Worm (Caenorhabditis elegans) whole organism, late embryonic: ENCODE data around the gene C40A11.8.

Experiments used
- C08G9.2 ChIP-seq: sonication (generic microtip); optimal IDR thresholded peaks from 2 replicates; lab custom pipeline; 2016; ENCODE audit warnings: mild to moderate bottlenecking, missing genetic modification characterization, moderate library complexity, missing compliant biosample characterization
- F13H6.1 ChIP-seq: sonication (generic microtip); optimal IDR thresholded peaks from 2 replicates; lab custom pipeline; 2016; ENCODE audit warnings: missing genetic modification characterization, missing compliant biosample characterization
- Y22D7AL.16 ChIP-seq: sonication (generic microtip); optimal IDR thresholded peaks from 2 replicates; lab custom pipeline; 2016; ENCODE audit warnings: missing genetic modification characterization, missing compliant biosample characterization
- ahr-1 ChIP-seq: sonication (generic microtip); optimal IDR thresholded peaks from 2 replicates; lab custom pipeline; 2016; ENCODE audit warnings: missing genetic modification characterization, missing compliant biosample characterization
- ceh-18 ChIP-seq: sonication (generic microtip); optimal IDR thresholded peaks from 2 replicates; lab custom pipeline; 2016; ENCODE audit warnings: missing genetic modification characterization, missing compliant biosample characterization
- ceh-31 ChIP-seq: sonication (generic microtip); optimal IDR thresholded peaks from 2 replicates; lab custom pipeline; 2016; ENCODE audit warnings: missing genetic modification characterization, missing compliant biosample characterization
- ceh-45 ChIP-seq: fragments of 200-800 bp; sonication (Bioruptor generic); IDR thresholded peaks from 2 replicates; pipeline ENCODE4 v1.3.6; 2022; ENCODE audit warnings: missing genetic modification reagents, missing genetic modification characterization, missing compliant biosample characterization
- ceh-6 ChIP-seq: fragments of 200-800 bp; sonication (Bioruptor generic); optimal IDR thresholded peaks from 2 replicates; lab custom pipeline; 2018; ENCODE audit warnings: mild to moderate bottlenecking, missing genetic modification characterization, missing compliant biosample characterization
- ceh-9 ChIP-seq: sonication (generic microtip); optimal IDR thresholded peaks from 2 replicates; lab custom pipeline; 2016; ENCODE audit warnings: mild to moderate bottlenecking, missing genetic modification characterization, inconsistent platforms, missing compliant biosample characterization
- che-1 ChIP-seq: sonication (generic microtip); optimal IDR thresholded peaks from 2 replicates; lab custom pipeline; 2016; ENCODE audit warnings: mild to moderate bottlenecking, missing genetic modification characterization, missing compliant biosample characterization
- dmd-4 ChIP-seq: sonication (generic microtip); optimal IDR thresholded peaks from 2 replicates; lab custom pipeline; 2016; ENCODE audit warnings: borderline replicate concordance, missing genetic modification characterization, missing compliant biosample characterization
- dve-1 ChIP-seq: sonication (generic microtip); optimal IDR thresholded peaks from 2 replicates; lab custom pipeline; 2017; ENCODE audit warnings: antibody characterized with exemption, mild to moderate bottlenecking, missing genetic modification characterization, missing compliant biosample characterization
- elt-2 ChIP-seq: sonication (generic microtip); optimal IDR thresholded peaks from 2 replicates; lab custom pipeline; 2016; ENCODE audit warnings: missing genetic modification reagents, missing genetic modification characterization, missing compliant biosample characterization
- ets-4 ChIP-seq: sonication (generic microtip); optimal IDR thresholded peaks from 2 replicates; lab custom pipeline; 2016; ENCODE audit warnings: missing genetic modification characterization, missing compliant biosample characterization
- fax-1 ChIP-seq: sonication (generic microtip); optimal IDR thresholded peaks from 2 replicates; lab custom pipeline; 2016; ENCODE audit warnings: missing genotype, missing genetic modification characterization, missing compliant biosample characterization
- fkh-6 ChIP-seq: sonication (generic microtip); optimal IDR thresholded peaks from 2 replicates; lab custom pipeline; 2016; ENCODE audit warnings: missing genetic modification characterization, missing compliant biosample characterization
- gmeb-2 ChIP-seq: sonication (generic microtip); optimal IDR thresholded peaks from 2 replicates; lab custom pipeline; 2016; ENCODE audit warnings: missing genetic modification characterization, inconsistent platforms, missing compliant biosample characterization
- hlh-13 ChIP-seq: fragments of 200-800 bp; sonication (Bioruptor generic); optimal IDR thresholded peaks from 2 replicates; lab custom pipeline; 2018; ENCODE audit warnings: mild to moderate bottlenecking, missing genetic modification characterization, missing compliant biosample characterization
- hlh-6 ChIP-seq: sonication (generic microtip); optimal IDR thresholded peaks from 2 replicates; lab custom pipeline; 2016; ENCODE audit warnings: missing genotype, missing genetic modification characterization, missing compliant biosample characterization
- nhr-11 ChIP-seq: fragments of 150-350 bp; optimal IDR thresholded peaks from 2 replicates; lab custom pipeline; 2014; ENCODE audit warnings: missing biosample characterization, missing genetic modification characterization
- odd-2 ChIP-seq: sonication (generic microtip); optimal IDR thresholded peaks from 2 replicates; lab custom pipeline; 2017; ENCODE audit warnings: antibody characterized with exemption, mild to moderate bottlenecking, missing genetic modification characterization, missing compliant biosample characterization
- pag-3 ChIP-seq: sonication (generic microtip); optimal IDR thresholded peaks from 2 replicates; lab custom pipeline; 2016; ENCODE audit warnings: missing compliant biosample characterization, missing genetic modification characterization, borderline replicate concordance
- pat-9 ChIP-seq: fragments of 200-800 bp; sonication (Bioruptor generic); optimal IDR thresholded peaks from 2 replicates; lab custom pipeline; 2018; ENCODE audit warnings: mild to moderate bottlenecking, missing genetic modification characterization, moderate library complexity, missing compliant biosample characterization
- pax-1 ChIP-seq: fragments of 150-350 bp; optimal IDR thresholded peaks from 2 replicates; lab custom pipeline; 2014; ENCODE audit warnings: missing biosample characterization, missing genetic modification characterization
- pha-2 ChIP-seq: sonication (generic microtip); optimal IDR thresholded peaks from 2 replicates; lab custom pipeline; 2017; ENCODE audit warnings: mild to moderate bottlenecking, missing genetic modification characterization, missing compliant biosample characterization
- pha-4 ChIP-seq: fragments of 150-350 bp; optimal IDR thresholded peaks from 2 replicates; lab custom pipeline; 2018; ENCODE audit warnings: missing biosample characterization, missing genetic modification reagents, missing genetic modification characterization
- pqm-1 ChIP-seq: sonication (generic microtip); optimal IDR thresholded peaks from 2 replicates; lab custom pipeline; 2016; ENCODE audit warnings: missing genetic modification characterization, missing compliant biosample characterization
- pros-1 ChIP-seq: fragments of 150-350 bp; optimal IDR thresholded peaks from 2 replicates; lab custom pipeline; 2014; ENCODE audit warnings: missing biosample characterization, missing genetic modification reagents, missing genetic modification characterization
- sox-4 ChIP-seq: sonication (generic microtip); optimal IDR thresholded peaks from 2 replicates; lab custom pipeline; 2017; ENCODE audit warnings: mild to moderate bottlenecking, missing genetic modification characterization, inconsistent platforms, missing compliant biosample characterization
- syd-9 ChIP-seq: sonication (generic microtip); optimal IDR thresholded peaks from 2 replicates; lab custom pipeline; 2016; ENCODE audit warnings: mild to moderate bottlenecking, missing genetic modification characterization, moderate library complexity, missing compliant biosample characterization
- tbx-2 ChIP-seq: sonication (generic microtip); optimal IDR thresholded peaks from 2 replicates; lab custom pipeline; 2016; ENCODE audit warnings: missing genetic modification characterization, missing compliant biosample characterization
- tbx-7 ChIP-seq: sonication (generic microtip); optimal IDR thresholded peaks from 2 replicates; lab custom pipeline; 2016; ENCODE audit warnings: missing genotype, missing genetic modification characterization, missing compliant biosample characterization
- ttx-3 ChIP-seq: sonication (generic microtip); optimal IDR thresholded peaks from 2 replicates; lab custom pipeline; 2016; ENCODE audit warnings: missing genetic modification reagents, missing genetic modification characterization, missing compliant biosample characterization
- unc-3 ChIP-seq, 2 experiments: fragments of 200-800 bp in 1 of 2; sonication (Bioruptor generic) in 1 of 2; sonication (generic microtip) in 1 of 2; conservative IDR thresholded peaks in 1 of 2; optimal IDR thresholded peaks in 1 of 2; 2 replicates each; pipeline versions ENCODE4 v1.3.6 to Lab custom; 2016 to 2022; ENCODE audit warnings: missing compliant biosample characterization in 2 of 2, missing genetic modification characterization in 2 of 2, missing genetic modification reagents in 1 of 2
- unc-86 ChIP-seq: sonication (generic microtip); optimal IDR thresholded peaks from 2 replicates; lab custom pipeline; 2016; ENCODE audit warnings: missing genetic modification characterization, missing compliant biosample characterization
- zip-5 ChIP-seq: sonication (generic microtip); optimal IDR thresholded peaks from 2 replicates; lab custom pipeline; 2016; ENCODE audit warnings: missing genetic modification characterization, missing compliant biosample characterization
- ztf-16 ChIP-seq: sonication (generic microtip); optimal IDR thresholded peaks from 2 replicates; lab custom pipeline; 2017; ENCODE audit warnings: missing genetic modification characterization, missing compliant biosample characterization

Gene C40A11.8

ce11 chrII:2186329-2186728 lies 35.6 kb upstream of the C40A11.8 start, which contains the start of gene gba-2:
gba-2 (minus strand) TSS chrII:2186434.
- TF ChIP-seq hlh-13 (GFP tag; lab: Kevin White, UChicago) (no peak), unc-3 (GFP tag; conservative IDR thresholded peaks at IDR 0.05; lab: Robert Waterston, UW) (no peak), unc-3 (tag; optimal IDR thresholded peaks at IDR 0.05; lab: Kevin White, UChicago) (no peak), fax-1 (tag; lab: Kevin White, UChicago) (no peak), pat-9 (tag; lab: Kevin White, UChicago) (no peak), ztf-16 (tag; lab: Kevin White, UChicago) (no peak), hlh-6 (tag; lab: Kevin White, UChicago) (no peak), syd-9 (tag; lab: Kevin White, UChicago) (no peak), fkh-6 (no peak), unc-86 (tag; lab: Kevin White, UChicago) (no peak), ceh-45 (GFP tag; lab: Robert Waterston, UW) (no peak), ceh-31 (tag; lab: Kevin White, UChicago) (no peak), gmeb-2 (tag; lab: Kevin White, UChicago) (no peak), F13H6.1 (tag; lab: Kevin White, UChicago) (no peak), che-1 (tag; lab: Kevin White, UChicago) (no peak), pros-1 (tag; lab: Kevin White, UChicago) (no peak)

- TF ChIP-seq odd-2 (tag; lab: Kevin White, UChicago) (no peak), fax-1 (tag; lab: Kevin White, UChicago) (no peak), pqm-1 (no peak), pax-1 (tag; lab: Kevin White, UChicago) (no peak), ceh-9 (tag; lab: Kevin White, UChicago) (no peak), ceh-18 (tag; lab: Kevin White, UChicago) (no peak), ceh-6 (GFP tag; lab: Kevin White, UChicago) (no peak), ttx-3 (tag; lab: Kevin White, UChicago) (no peak)
Measured at ce11 chrII:2177735-2178134, 27.0 kb upstream of the C40A11.8 start.

- TF ChIP-seq pqm-1 (no peak), elt-2 (tag; lab: Kevin White, UChicago) (peak; percentile 23)
Measured at ce11 chrII:2176688-2177087, 26.0 kb upstream of the C40A11.8 start, which contains the start of gene gba-1. gba-1 (plus strand) TSS chrII:2176741.

- TF ChIP-seq pax-1 (tag; lab: Kevin White, UChicago), result no peak
- TF ChIP-seq nhr-11 (tag; lab: Kevin White, UChicago), result no peak
- no peak for TF ChIP-seq pha-4
- TF ChIP-seq elt-2 (tag; lab: Kevin White, UChicago), result no peak
- TF ChIP-seq gmeb-2 (tag; lab: Kevin White, UChicago), result no peak
- TF ChIP-seq tbx-7, result no peak
- no peak for TF ChIP-seq dve-1
- no peak for TF ChIP-seq pag-3 (tag; lab: Kevin White, UChicago)
- no peak for TF ChIP-seq sox-4 (tag; lab: Kevin White, UChicago)
- TF ChIP-seq ets-4 (tag; lab: Kevin White, UChicago), result no peak
- no peak for TF ChIP-seq pha-2 (tag; lab: Kevin White, UChicago)
- no peak for TF ChIP-seq C08G9.2 (tag; lab: Kevin White, UChicago)
- TF ChIP-seq dmd-4 (tag; lab: Kevin White, UChicago), result no peak
- no peak for TF ChIP-seq tbx-2 (tag; lab: Kevin White, UChicago)
- TF ChIP-seq F13H6.1 (tag; lab: Kevin White, UChicago), result no peak
- no peak for TF ChIP-seq zip-5 (tag; lab: Kevin White, UChicago)
- TF ChIP-seq hlh-13 (GFP tag; lab: Kevin White, UChicago), result no peak
- TF ChIP-seq ahr-1 (tag; lab: Kevin White, UChicago), result no peak
- no peak for TF ChIP-seq pat-9 (tag; lab: Kevin White, UChicago)
- TF ChIP-seq Y22D7AL.16 (tag; lab: Kevin White, UChicago), result no peak
Measured at ce11 chrII:2175367-2175766, 24.6 kb upstream of the C40A11.8 start, which contains the start of gene C33C12.7. C33C12.7 (minus strand) TSS chrII:2175467.
